Worm (Caenorhabditis elegans) whole organism, young adult: ENCODE measurements around the gene srv-22.

Experiments used
- F23B12.7 ChIP-seq: sonication (generic microtip); optimal IDR thresholded peaks from 2 replicates; lab custom pipeline; 2017; ENCODE audit warnings: missing genetic modification characterization, mild to moderate bottlenecking, missing compliant biosample characterization, antibody characterized with exemption, moderate library complexity; ENCODE audit not compliant: insufficient read depth
- ztf-22 ChIP-seq: fragments of 200-800 bp; sonication (Bioruptor generic); optimal IDR thresholded peaks from 2 replicates; lab custom pipeline; 2018; ENCODE audit warnings: mild to moderate bottlenecking, missing genetic modification characterization, moderate library complexity, missing compliant biosample characterization

DNA sequence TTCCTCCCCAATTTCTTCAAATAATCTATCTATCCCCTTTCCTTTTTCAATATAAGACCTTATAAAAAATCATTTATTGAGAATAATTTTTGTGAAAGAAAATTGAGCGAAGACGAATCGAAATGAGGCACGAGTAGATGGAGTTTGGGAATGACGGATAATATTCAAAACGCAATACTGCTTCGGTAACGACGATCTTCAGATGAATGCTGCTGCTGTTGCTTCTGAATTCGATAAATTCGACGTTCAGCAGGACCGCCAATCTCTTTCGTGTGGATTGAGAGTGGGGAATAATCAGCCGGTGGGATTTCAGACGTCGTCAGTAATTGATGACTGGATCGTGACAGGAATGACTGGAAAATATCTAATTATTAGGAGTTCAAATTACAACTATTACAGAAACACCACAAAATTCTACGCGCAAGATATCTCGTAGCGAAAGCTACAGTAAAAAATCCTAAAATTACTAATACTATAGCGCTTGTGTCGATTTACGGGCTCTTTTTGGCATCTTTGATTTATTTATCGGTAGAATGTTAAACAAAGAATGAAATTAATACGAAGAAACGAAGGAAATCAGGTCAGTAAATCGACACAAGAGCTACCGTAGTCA lies 28.9 kb downstream of the srv-22 start:
- no peak for TF ChIP-seq F23B12.7
- TF ChIP-seq ztf-22 (GFP tag; lab: Kevin White, UChicago): no peak
